Fruit fly (Drosophila melanogaster): ENCODE measurements around the gene CG42724.

Gene CG42724

DNA sequence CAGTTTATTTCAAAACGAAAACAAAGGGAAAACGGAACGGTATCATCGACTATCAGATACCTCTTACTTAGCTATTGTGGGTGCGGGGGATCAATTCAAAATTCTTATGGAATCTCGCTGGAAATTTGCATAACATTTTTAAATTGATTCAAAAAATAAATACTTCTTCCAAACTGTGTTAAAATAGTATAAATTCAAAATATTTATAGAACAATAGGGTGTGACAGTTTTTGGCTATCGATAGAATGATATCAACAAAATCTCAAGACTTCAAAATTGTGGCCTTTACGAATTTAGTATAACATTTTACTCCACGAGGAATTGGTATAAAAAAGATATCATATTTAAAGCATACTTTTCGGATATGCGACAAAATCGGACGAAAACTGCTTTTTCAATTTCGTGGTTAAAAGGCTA is 20.3 kb upstream of the CG42724 start (continued):
- TF ChIP-seq BEAF-32 (GFP tag; optimal IDR thresholded peaks at IDR 0.05) = peak; percentile 0
- no peak for TF ChIP-seq CG15696 (tag; optimal IDR thresholded peaks at IDR 0.05)
- TF ChIP-seq Jarid2 (GFP tag; optimal IDR thresholded peaks at IDR 0.05) = no peak
- TF ChIP-seq tgo (GFP tag; IDR thresholded peaks at IDR 0.05) = no peak
- no peak for TF ChIP-seq CG8290 (GFP tag; optimal IDR thresholded peaks at IDR 0.05)
- TF ChIP-seq CG8290 (tag; optimal IDR thresholded peaks at IDR 0.05) = no peak
- no peak for TF ChIP-seq CG11560 (tag; IDR thresholded peaks at IDR 0.05)
- no peak for TF ChIP-seq Fer3 (tag; optimal IDR thresholded peaks at IDR 0.05)
- TF ChIP-seq HHEX (GFP tag; optimal IDR thresholded peaks at IDR 0.05) = no peak
- TF ChIP-seq CG10321 (GFP tag; IDR thresholded peaks at IDR 0.05) = no peak
- TF ChIP-seq Rfx (GFP tag; IDR thresholded peaks at IDR 0.05) = no peak
- TF ChIP-seq lab (GFP tag; optimal IDR thresholded peaks at IDR 0.05) = no peak
- no peak for TF ChIP-seq CG13123 (GFP tag; optimal IDR thresholded peaks at IDR 0.05)
- TF ChIP-seq CG14050 (GFP tag; IDR thresholded peaks at IDR 0.05) = no peak
- no peak for TF ChIP-seq Eip74EF (GFP tag; optimal IDR thresholded peaks at IDR 0.05)
- TF ChIP-seq CG10654 (GFP tag; optimal IDR thresholded peaks at IDR 0.05) = no peak
- TF ChIP-seq CG14441 (GFP tag; IDR thresholded peaks at IDR 0.05) = no peak
- TF ChIP-seq B-H2 (GFP tag; optimal IDR thresholded peaks at IDR 0.05) = no peak
- TF ChIP-seq row (GFP tag; IDR thresholded peaks at IDR 0.05) = no peak
- TF ChIP-seq CG9727 (GFP tag; optimal IDR thresholded peaks at IDR 0.05) = no peak
- no peak for TF ChIP-seq Adf1 (GFP tag; IDR thresholded peaks at IDR 0.05)
- no peak for TF ChIP-seq ham (GFP tag; IDR thresholded peaks at IDR 0.05)
- peak; percentile 74 for TF ChIP-seq CG13287 (GFP tag; IDR thresholded peaks at IDR 0.05; ENCODE audit: partially characterized antibody)
- TF ChIP-seq ems (GFP tag; optimal IDR thresholded peaks at IDR 0.05) = no peak
- TF ChIP-seq CG16813 (GFP tag; IDR thresholded peaks at IDR 0.05; ENCODE audit: partially characterized antibody) = peak; percentile 83
- no peak for TF ChIP-seq CG4617 (GFP tag; optimal IDR thresholded peaks at IDR 0.05; ENCODE audit: borderline replicate concordance)
- no peak for TF ChIP-seq zfh2 (GFP tag; optimal IDR thresholded peaks at IDR 0.05)
- no peak for TF ChIP-seq CG4424 (GFP tag; optimal IDR thresholded peaks at IDR 0.05)
- TF ChIP-seq CG6765 (GFP tag; optimal IDR thresholded peaks at IDR 0.05) = no peak
- TF ChIP-seq chinmo (GFP tag; IDR thresholded peaks at IDR 0.05; ENCODE audit: partially characterized antibody) = peak; percentile 74; the same call in 2 of the 4 replicates
- TF ChIP-seq grn (GFP tag; optimal IDR thresholded peaks at IDR 0.05) = no peak
- TF ChIP-seq Nf-YC (tag; optimal IDR thresholded peaks at IDR 0.05) = no peak
- TF ChIP-seq insv (GFP tag; optimal IDR thresholded peaks at IDR 0.05) = no peak
- no peak for TF ChIP-seq CG13894 (tag; optimal IDR thresholded peaks at IDR 0.05)
- TF ChIP-seq CG15601 (tag; optimal IDR thresholded peaks at IDR 0.05) = peak; percentile 13
- TF ChIP-seq CG13296 (GFP tag; optimal IDR thresholded peaks at IDR 0.05) = no peak
- no peak for TF ChIP-seq CG10274 (GFP tag; optimal IDR thresholded peaks at IDR 0.05)
- TF ChIP-seq bbx (GFP tag; IDR thresholded peaks at IDR 0.05; ENCODE audit: partially characterized antibody) = peak; percentile 55
- TF ChIP-seq Meics (GFP tag; optimal IDR thresholded peaks at IDR 0.05) = no peak
- no peak for TF ChIP-seq CG31441 (GFP tag; IDR thresholded peaks at IDR 0.05)
- no peak for TF ChIP-seq Sox100B (GFP tag; optimal IDR thresholded peaks at IDR 0.05)
- TF ChIP-seq bigmax (GFP tag; optimal IDR thresholded peaks at IDR 0.05) = no peak

DNA sequence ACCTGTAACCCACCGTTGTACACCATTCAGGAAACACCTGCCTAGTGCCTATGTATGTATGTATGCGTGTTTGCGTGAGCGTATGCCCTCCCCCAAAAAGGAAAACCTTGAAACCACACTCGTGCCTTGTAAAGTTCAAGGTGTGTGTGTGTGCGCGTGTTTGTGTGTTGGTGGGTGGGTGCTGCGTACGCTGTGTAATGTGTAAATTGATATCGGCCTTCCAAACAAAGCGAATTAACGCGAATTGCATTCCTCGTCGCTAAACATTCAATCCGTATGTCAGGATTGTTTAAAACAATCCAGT is 15.3 kb upstream of the CG42724 start:
- TF ChIP-seq bsh (GFP tag; optimal IDR thresholded peaks at IDR 0.05) = no peak
- TF ChIP-seq Adf1 (GFP tag; IDR thresholded peaks at IDR 0.05) = 0 out of 2 replicates have a peak, but pooled peaks have one; percentile 1
- TF ChIP-seq cg (GFP tag; optimal IDR thresholded peaks at IDR 0.05) = peak; percentile 86
- TF ChIP-seq Asciz (GFP tag; optimal IDR thresholded peaks at IDR 0.05) = no peak
- TF ChIP-seq mirr (GFP tag; optimal IDR thresholded peaks at IDR 0.05) = peak; percentile 41
- TF ChIP-seq CG8478 (optimal IDR thresholded peaks at IDR 0.05) = peak; percentile 48
- no peak for TF ChIP-seq Gsc (GFP tag; IDR thresholded peaks at IDR 0.05)
- no peak for TF ChIP-seq CG12391 (tag; optimal IDR thresholded peaks at IDR 0.05)
- TF ChIP-seq CG15514 (GFP tag; optimal IDR thresholded peaks at IDR 0.05) = no peak
- no peak for TF ChIP-seq da (GFP tag; optimal IDR thresholded peaks at IDR 0.05)
- no peak for TF ChIP-seq CG11695 (GFP tag; IDR thresholded peaks at IDR 0.05)
- no peak for TF ChIP-seq CG17385 (GFP tag; optimal IDR thresholded peaks at IDR 0.05)
- no peak for TF ChIP-seq peb (GFP tag; IDR thresholded peaks at IDR 0.05)
